Fruit fly (Drosophila melanogaster): ENCODE results near the gene CG6707.
A peak's percentile ranks its signal among the peaks of the same experiment; 100 is the strongest.

CG6707 gene

dm6 chr3L:9897164-9897783 lies 1.1 kb downstream of the CG6707 start (continued):
- peak; percentile 7 for TF ChIP-seq kay (GFP tag; optimal IDR thresholded peaks at IDR 0.05)
- no peak for TF ChIP-seq ac (GFP tag; optimal IDR thresholded peaks at IDR 0.05)
- no peak for TF ChIP-seq ERR (GFP tag; optimal IDR thresholded peaks at IDR 0.05)
- peak; percentile 39 for TF ChIP-seq sug (tag; optimal IDR thresholded peaks at IDR 0.05)
- TF ChIP-seq CG30020 (tag; optimal IDR thresholded peaks at IDR 0.05), result no peak
- TF ChIP-seq CG10267 (tag; optimal IDR thresholded peaks at IDR 0.05), result no peak
- no peak for TF ChIP-seq CG14965 (GFP tag; optimal IDR thresholded peaks at IDR 0.05; ENCODE audit: borderline replicate concordance)
- no peak for TF ChIP-seq tx (GFP tag; optimal IDR thresholded peaks at IDR 0.05)
- no peak for TF ChIP-seq Abd-B (GFP tag; optimal IDR thresholded peaks at IDR 0.05)
- 0 out of 2 replicates have a peak, but pooled peaks have one; percentile 25 for TF ChIP-seq CG17328 (GFP tag; IDR thresholded peaks at IDR 0.05)
- no peak for TF ChIP-seq ro (GFP tag; IDR thresholded peaks at IDR 0.05)
- TF ChIP-seq CG11695 (GFP tag; IDR thresholded peaks at IDR 0.05), result no peak
- TF ChIP-seq CG14014 (GFP tag; IDR thresholded peaks at IDR 0.05), result no peak
- TF ChIP-seq Hr39 (optimal IDR thresholded peaks at IDR 0.05), result no peak
- no peak for TF ChIP-seq CG8290 (GFP tag; optimal IDR thresholded peaks at IDR 0.05)
- no peak for TF ChIP-seq CG8290 (tag; optimal IDR thresholded peaks at IDR 0.05)
- TF ChIP-seq ash1 (GFP tag; optimal IDR thresholded peaks at IDR 0.05), result no peak
- no peak for TF ChIP-seq GATAe (GFP tag; conservative IDR thresholded peaks at IDR 0.05)
- peak; percentile 27 for TF ChIP-seq CG2120 (GFP tag; optimal IDR thresholded peaks at IDR 0.05)
- no peak for TF ChIP-seq CG12769 (tag; optimal IDR thresholded peaks at IDR 0.05)
- no peak for TF ChIP-seq CG12299 (tag; optimal IDR thresholded peaks at IDR 0.05)
- TF ChIP-seq onecut (GFP tag; IDR thresholded peaks at IDR 0.05), result no peak
- TF ChIP-seq CG4707 (GFP tag; optimal IDR thresholded peaks at IDR 0.05), result no peak
- peak; percentile 14 for TF ChIP-seq CG3281 (GFP tag; optimal IDR thresholded peaks at IDR 0.05)
- TF ChIP-seq CG4730 (GFP tag; IDR thresholded peaks at IDR 0.05), result no peak
- peak; percentile 34 for TF ChIP-seq gem (tag; optimal IDR thresholded peaks at IDR 0.05)
- no peak for TF ChIP-seq zf30C (GFP tag; optimal IDR thresholded peaks at IDR 0.05)
- TF ChIP-seq sc (optimal IDR thresholded peaks at IDR 0.05), result no peak
- no peak for TF ChIP-seq sc (GFP tag; optimal IDR thresholded peaks at IDR 0.05)
- TF ChIP-seq HLH4C (GFP tag; IDR thresholded peaks at IDR 0.05; ENCODE audit: partially characterized antibody), result no peak
- no peak for TF ChIP-seq CG3838 (GFP tag; optimal IDR thresholded peaks at IDR 0.05)
- no peak for TF ChIP-seq cg (GFP tag; optimal IDR thresholded peaks at IDR 0.05)
- TF ChIP-seq cad (GFP tag; optimal IDR thresholded peaks at IDR 0.05), result no peak
- no peak for TF ChIP-seq CG1603 (tag; optimal IDR thresholded peaks at IDR 0.05)
- TF ChIP-seq CG7271 (tag; optimal IDR thresholded peaks at IDR 0.05), result no peak
- TF ChIP-seq CG12236 (GFP tag; optimal IDR thresholded peaks at IDR 0.05), result no peak
- TF ChIP-seq CG15479 (GFP tag; optimal IDR thresholded peaks at IDR 0.05), result no peak
- TF ChIP-seq CG18476 (GFP tag; optimal IDR thresholded peaks at IDR 0.05), result no peak
- no peak for TF ChIP-seq CG16779 (GFP tag; IDR thresholded peaks at IDR 0.05)
- TF ChIP-seq abd-A (tag; optimal IDR thresholded peaks at IDR 0.05), result no peak
- TF ChIP-seq lab (GFP tag; optimal IDR thresholded peaks at IDR 0.05), result peak; percentile 21
- no peak for TF ChIP-seq NfI (GFP tag; optimal IDR thresholded peaks at IDR 0.05)
- TF ChIP-seq Hr3 (GFP tag; optimal IDR thresholded peaks at IDR 0.05), result no peak
- TF ChIP-seq az2 (GFP tag; optimal IDR thresholded peaks at IDR 0.05), result no peak
- no peak for TF ChIP-seq Fer2 (tag; optimal IDR thresholded peaks at IDR 0.05)
- no peak for TF ChIP-seq CG7357 (GFP tag; IDR thresholded peaks at IDR 0.05)
- no peak for TF ChIP-seq Trl (optimal IDR thresholded peaks at IDR 0.05)
- TF ChIP-seq Trl (GFP tag; optimal IDR thresholded peaks at IDR 0.05), result no peak
- no peak for TF ChIP-seq Dip2 (GFP tag; IDR thresholded peaks at IDR 0.05)
- TF ChIP-seq CG7786 (GFP tag; optimal IDR thresholded peaks at IDR 0.05), result no peak
- no peak for TF ChIP-seq hkb (optimal IDR thresholded peaks at IDR 0.05)
- peak; percentile 33; the same call in 1 of the 2 replicates for TF ChIP-seq hkb (GFP tag; IDR thresholded peaks at IDR 0.05)
- TF ChIP-seq her (GFP tag; optimal IDR thresholded peaks at IDR 0.05), result no peak

Measured in whole organism, embryonic.